Worm (Caenorhabditis elegans) whole organism, L2 larva: ENCODE data around the gene mab-5.
A peak's percentile ranks its signal among the peaks of the same experiment; 100 is the strongest.

Experiments
- R02D3.7 ChIP-seq: fragments of 150-350 bp; optimal IDR thresholded peaks from 2 replicates; lab custom pipeline; 2014; ENCODE audit warnings: missing biosample characterization, missing genetic modification characterization
- ZK546.5 ChIP-seq: sonication (generic microtip); optimal IDR thresholded peaks from 2 replicates; lab custom pipeline; 2017; ENCODE audit warnings: missing biosample characterization, missing genetic modification characterization
- alr-1 ChIP-seq: fragments of 150-350 bp; optimal IDR thresholded peaks from 2 replicates; lab custom pipeline; 2014; ENCODE audit warnings: missing biosample characterization, missing genetic modification characterization
- aly-2 ChIP-seq: fragments of 150-350 bp; optimal IDR thresholded peaks from 2 replicates; lab custom pipeline; 2014; ENCODE audit warnings: missing biosample characterization, missing genetic modification characterization
- ama-1 ChIP-seq: fragments of 150-350 bp; optimal IDR thresholded peaks from 2 replicates; lab custom pipeline; 2018; ENCODE audit warnings: inconsistent platforms
- blmp-1 ChIP-seq: sonication (generic microtip); optimal IDR thresholded peaks from 2 replicates; lab custom pipeline; 2017; ENCODE audit warnings: missing genetic modification characterization, mild to moderate bottlenecking, missing compliant biosample characterization, antibody characterized with exemption, moderate library complexity; ENCODE audit not compliant: insufficient read depth
- ceh-16 ChIP-seq: fragments of 150-350 bp; optimal IDR thresholded peaks from 2 replicates; lab custom pipeline; 2014; ENCODE audit warnings: missing biosample characterization, missing genetic modification characterization
- crh-2 ChIP-seq: sonication (generic microtip); optimal IDR thresholded peaks from 2 replicates; lab custom pipeline; 2017; ENCODE audit warnings: missing biosample characterization, missing genetic modification characterization
- elt-1 ChIP-seq: fragments of 150-350 bp; optimal IDR thresholded peaks from 2 replicates; lab custom pipeline; 2014; ENCODE audit warnings: missing biosample characterization, missing genetic modification characterization
- gmeb-1 ChIP-seq: fragments of 150-350 bp; optimal IDR thresholded peaks from 2 replicates; lab custom pipeline; 2014; ENCODE audit warnings: missing biosample characterization, missing genetic modification characterization
- lin-11 ChIP-seq: fragments of 150-350 bp; sonication (generic microtip); optimal IDR thresholded peaks from 2 replicates; lab custom pipeline; 2014; ENCODE audit warnings: missing biosample characterization, missing genetic modification characterization, inconsistent platforms, mixed read lengths
- lin-13 ChIP-seq: fragments of 150-350 bp; optimal IDR thresholded peaks from 2 replicates; lab custom pipeline; 2014; ENCODE audit warnings: missing biosample characterization, missing genetic modification reagents, missing genetic modification characterization
- lin-39 ChIP-seq: fragments of 150-350 bp; optimal IDR thresholded peaks from 2 replicates; lab custom pipeline; 2014; ENCODE audit warnings: missing biosample characterization, missing genetic modification reagents, missing genetic modification characterization
- lsy-2 ChIP-seq, 2 experiments: fragments of 150-350 bp in 1 of 2; sonication (generic microtip) in 1 of 2; optimal IDR thresholded peaks; 2 replicates each; lab custom pipeline; 2014 to 2017; ENCODE audit warnings: missing biosample characterization in 2 of 2, missing genetic modification characterization in 2 of 2
- mab-5 ChIP-seq: fragments of 150-350 bp; optimal IDR thresholded peaks from 2 replicates; lab custom pipeline; 2014; ENCODE audit warnings: missing biosample characterization, missing genetic modification characterization
- mdl-1 ChIP-seq, 2 experiments: fragments of 150-350 bp in 1 of 2; sonication (generic microtip) in 1 of 2; optimal IDR thresholded peaks; 2 replicates each; lab custom pipeline; 2017; ENCODE audit warnings: missing biosample characterization in 2 of 2, missing genetic modification characterization in 2 of 2
- nhr-10 ChIP-seq: sonication (generic microtip); optimal IDR thresholded peaks from 2 replicates; lab custom pipeline; 2017; ENCODE audit warnings: missing biosample characterization, missing genetic modification characterization
- nhr-11 ChIP-seq: fragments of 150-350 bp; optimal IDR thresholded peaks from 2 replicates; lab custom pipeline; 2014; ENCODE audit warnings: missing biosample characterization, missing genetic modification characterization
- nhr-12 ChIP-seq: fragments of 150-350 bp; optimal IDR thresholded peaks from 2 replicates; lab custom pipeline; 2014; ENCODE audit warnings: missing biosample characterization, missing genetic modification characterization
- nhr-21 ChIP-seq: fragments of 150-350 bp; optimal IDR thresholded peaks from 2 replicates; lab custom pipeline; 2014; ENCODE audit warnings: missing biosample characterization, missing genetic modification characterization
- nhr-237 ChIP-seq: fragments of 150-350 bp; optimal IDR thresholded peaks from 2 replicates; lab custom pipeline; 2014; ENCODE audit warnings: missing biosample characterization, missing genetic modification characterization
- peb-1 ChIP-seq: fragments of 150-350 bp; optimal IDR thresholded peaks from 2 replicates; lab custom pipeline; 2014; ENCODE audit warnings: missing biosample characterization, missing genetic modification characterization
- sem-4 ChIP-seq: fragments of 150-350 bp; optimal IDR thresholded peaks from 2 replicates; lab custom pipeline; 2014; ENCODE audit warnings: missing biosample characterization, missing genetic modification reagents, missing genetic modification characterization
- sma-9 ChIP-seq, 2 experiments: fragments of 150-350 bp in 1 of 2; sonication (generic microtip) in 1 of 2; optimal IDR thresholded peaks; 2 replicates each; lab custom pipeline; 2014 to 2016; ENCODE audit warnings: missing genetic modification characterization in 2 of 2, mild to moderate bottlenecking in 1 of 2, missing biosample characterization in 1 of 2, missing compliant biosample characterization in 1 of 2, missing genetic modification reagents in 1 of 2, moderate library complexity in 1 of 2
- snpc-4 ChIP-seq: fragments of 150-350 bp; optimal IDR thresholded peaks from 2 replicates; lab custom pipeline; 2014; ENCODE audit warnings: missing biosample characterization, missing genetic modification characterization
- unc-39 ChIP-seq: fragments of 150-350 bp; optimal IDR thresholded peaks from 2 replicates; lab custom pipeline; 2014; ENCODE audit warnings: missing biosample characterization, missing genetic modification characterization
- unc-55 ChIP-seq: fragments of 150-350 bp; sonication (generic microtip); optimal IDR thresholded peaks from 3 replicates; lab custom pipeline; 2014; ENCODE audit warnings: missing biosample characterization, missing genetic modification reagents, missing genetic modification characterization
- unc-62 ChIP-seq: fragments of 150-350 bp; optimal IDR thresholded peaks from 2 replicates; lab custom pipeline; 2014; ENCODE audit warnings: missing biosample characterization, missing genetic modification reagents, missing genetic modification characterization
- zag-1 ChIP-seq: fragments of 150-350 bp; optimal IDR thresholded peaks from 2 replicates; lab custom pipeline; 2014; ENCODE audit warnings: missing biosample characterization, missing genetic modification characterization
- ztf-1 ChIP-seq: fragments of 200-800 bp; sonication (Bioruptor generic); conservative IDR thresholded peaks from 2 replicates; pipeline ENCODE4 v1.3.6; 2022; ENCODE audit warnings: missing genetic modification characterization, missing compliant biosample characterization
- ztf-11 ChIP-seq: sonication (generic microtip); optimal IDR thresholded peaks from 2 replicates; lab custom pipeline; 2017; ENCODE audit warnings: missing biosample characterization, missing genetic modification characterization

The mab-5 gene

ce11 chrIII:7818965-7819364, 35.7 kb upstream of the mab-5 start:
- no peak for TF ChIP-seq unc-39 (tag; lab: Kevin White, UChicago)
- no peak for TF ChIP-seq zag-1 (tag; lab: Kevin White, UChicago)
- TF ChIP-seq ZK546.5, result no peak
- no peak for TF ChIP-seq nhr-10 (tag; lab: Kevin White, UChicago)

DNA sequence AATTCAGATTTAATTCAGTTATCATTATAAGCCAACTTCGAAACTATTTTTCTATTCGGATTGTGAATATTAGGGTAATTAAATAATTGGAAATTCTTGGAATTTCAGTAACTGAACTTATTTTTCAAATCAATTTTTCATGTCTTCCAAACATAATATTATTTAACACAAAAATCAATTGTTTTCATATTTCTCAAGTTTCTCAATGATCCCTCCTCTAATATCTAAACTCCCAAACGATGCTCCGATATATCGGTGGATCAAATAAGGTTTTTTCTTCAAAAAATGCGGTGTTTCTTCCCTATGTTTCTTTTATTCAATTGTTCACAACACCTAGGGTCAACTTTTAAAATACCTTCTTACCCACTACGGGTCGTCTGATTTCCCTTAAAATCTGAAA, 33.2 kb upstream of the mab-5 start:
- TF ChIP-seq sem-4 (tag; lab: Kevin White, UChicago), result peak; percentile 100
- no peak for TF ChIP-seq alr-1 (tag; lab: Kevin White, UChicago)

ce11 chrIII:7815571-7816348, 32.5 kb upstream of the mab-5 start:
- TF ChIP-seq elt-1 (tag; lab: Kevin White, UChicago) (no peak), snpc-4 (tag; lab: Kevin White, UChicago) (no peak), blmp-1 (tag; lab: Kevin White, UChicago) (no peak), sem-4 (tag; lab: Kevin White, UChicago) (peak; percentile 100), mdl-1 (tag; optimal IDR thresholded peaks at IDR 0.05; lab: Kevin White, UChicago) (no peak), gmeb-1 (tag; lab: Kevin White, UChicago) (no peak), unc-55 (GFP tag; lab: Kevin White, UChicago) (no peak), ztf-1 (no peak)

DNA sequence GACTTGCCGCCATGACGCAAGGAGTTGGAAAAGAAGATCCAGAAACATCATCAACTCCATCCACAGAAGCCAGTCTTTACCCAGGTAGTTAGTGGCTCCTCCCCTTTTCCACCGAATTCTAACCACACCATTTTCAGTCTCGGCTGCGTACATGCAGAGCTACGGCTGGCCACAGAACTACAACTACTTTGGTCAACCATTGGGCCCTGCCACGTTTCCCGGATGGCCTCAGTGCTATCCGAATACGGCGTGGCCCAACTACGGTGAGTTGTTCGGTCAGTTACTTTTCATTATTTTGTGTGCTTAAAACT, 31.8 kb upstream of the mab-5 start:
- TF ChIP-seq mab-5 (tag; lab: Kevin White, UChicago) (no peak), nhr-237 (no peak), lsy-2 (tag; optimal IDR thresholded peaks at IDR 0.05; lab: Kevin White, UChicago) (no peak), lin-11 (no peak), R02D3.7 (tag; lab: Kevin White, UChicago) (no peak), elt-1 (tag; lab: Kevin White, UChicago) (no peak), ceh-16 (tag; lab: Kevin White, UChicago) (no peak), unc-62 (no peak), sma-9 (GFP tag; optimal IDR thresholded peaks at IDR 0.05; lab: Kevin White, UChicago) (no peak), sma-9 (tag; optimal IDR thresholded peaks at IDR 0.05; lab: Kevin White, UChicago) (no peak), lin-39 (tag; lab: Kevin White, UChicago) (no peak), lin-13 (GFP tag; lab: Kevin White, UChicago) (no peak), crh-2 (no peak), mdl-1 (tag; optimal IDR thresholded peaks at IDR 0.05; lab: Kevin White, UChicago) (no peak), nhr-11 (tag; lab: Kevin White, UChicago) (no peak), peb-1 (tag; lab: Kevin White, UChicago) (no peak), nhr-10 (tag; lab: Kevin White, UChicago) (no peak), ama-1 (lab: Kevin White, UChicago) (no peak)

- TF ChIP-seq ztf-11, result no peak
- no peak for TF ChIP-seq lin-11
- TF ChIP-seq nhr-12 (tag; lab: Kevin White, UChicago), result no peak
- TF ChIP-seq sem-4 (tag; lab: Kevin White, UChicago), result peak; percentile 100
- peak in 1 of 2 experiments; percentile 25 for TF ChIP-seq lsy-2 (tag; optimal IDR thresholded peaks at IDR 0.05; lab: Kevin White, UChicago)
- TF ChIP-seq aly-2 (tag; lab: Kevin White, UChicago), result no peak
- no peak for TF ChIP-seq nhr-21 (tag; lab: Kevin White, UChicago)
- TF ChIP-seq alr-1 (tag; lab: Kevin White, UChicago), result no peak
Observed at ce11 chrIII:7814159-7815055, 31.2 kb upstream of the mab-5 start, which contains the start of gene egl-5. Gene egl-5 (plus strand): TSS chrIII:7814374.
